Worm (Caenorhabditis elegans) whole organism, L2 larva: ENCODE results near the gene gtf-2A2.
A peak's percentile ranks its signal among the peaks of the same experiment; 100 is the strongest.

Source experiments
- C34F6.9 ChIP-seq: fragments of 150-350 bp; optimal IDR thresholded peaks from 2 replicates; lab custom pipeline; 2014; ENCODE audit warnings: missing biosample characterization, missing genetic modification characterization
- F13H6.1 ChIP-seq: sonication (generic microtip); optimal IDR thresholded peaks from 2 replicates; lab custom pipeline; 2016; ENCODE audit warnings: missing genetic modification characterization, missing compliant biosample characterization
- R02D3.7 ChIP-seq: fragments of 150-350 bp; optimal IDR thresholded peaks from 2 replicates; lab custom pipeline; 2014; ENCODE audit warnings: missing biosample characterization, missing genetic modification characterization
- alr-1 ChIP-seq: fragments of 150-350 bp; optimal IDR thresholded peaks from 2 replicates; lab custom pipeline; 2014; ENCODE audit warnings: missing biosample characterization, missing genetic modification characterization
- ama-1 ChIP-seq: fragments of 150-350 bp; optimal IDR thresholded peaks from 2 replicates; lab custom pipeline; 2018; ENCODE audit warnings: inconsistent platforms
- blmp-1 ChIP-seq: sonication (generic microtip); optimal IDR thresholded peaks from 2 replicates; lab custom pipeline; 2017; ENCODE audit warnings: missing genetic modification characterization, mild to moderate bottlenecking, missing compliant biosample characterization, antibody characterized with exemption, moderate library complexity; ENCODE audit not compliant: insufficient read depth
- ceh-16 ChIP-seq: fragments of 150-350 bp; optimal IDR thresholded peaks from 2 replicates; lab custom pipeline; 2014; ENCODE audit warnings: missing biosample characterization, missing genetic modification characterization
- dmd-4 ChIP-seq: sonication (generic microtip); optimal IDR thresholded peaks from 2 replicates; lab custom pipeline; 2017; ENCODE audit warnings: missing biosample characterization, missing genetic modification characterization
- elt-3 ChIP-seq: sonication (generic microtip); optimal IDR thresholded peaks from 2 replicates; lab custom pipeline; 2017; ENCODE audit warnings: missing biosample characterization, missing genetic modification characterization
- fos-1 ChIP-seq: fragments of 150-350 bp; optimal IDR thresholded peaks from 2 replicates; lab custom pipeline; 2014; ENCODE audit warnings: missing biosample characterization, missing genetic modification characterization
- lin-11 ChIP-seq: fragments of 150-350 bp; sonication (generic microtip); optimal IDR thresholded peaks from 2 replicates; lab custom pipeline; 2014; ENCODE audit warnings: missing biosample characterization, missing genetic modification characterization, inconsistent platforms, mixed read lengths
- lin-13 ChIP-seq: fragments of 150-350 bp; optimal IDR thresholded peaks from 2 replicates; lab custom pipeline; 2014; ENCODE audit warnings: missing biosample characterization, missing genetic modification reagents, missing genetic modification characterization
- mab-5 ChIP-seq: fragments of 150-350 bp; optimal IDR thresholded peaks from 2 replicates; lab custom pipeline; 2014; ENCODE audit warnings: missing biosample characterization, missing genetic modification characterization
- mbf-1 ChIP-seq: sonication (generic microtip); optimal IDR thresholded peaks from 2 replicates; lab custom pipeline; 2017; ENCODE audit warnings: missing biosample characterization, missing genetic modification characterization
- mdl-1 ChIP-seq, 2 experiments: fragments of 150-350 bp in 1 of 2; sonication (generic microtip) in 1 of 2; optimal IDR thresholded peaks; 2 replicates each; lab custom pipeline; 2017; ENCODE audit warnings: missing biosample characterization in 2 of 2, missing genetic modification characterization in 2 of 2
- nhr-10 ChIP-seq: sonication (generic microtip); optimal IDR thresholded peaks from 2 replicates; lab custom pipeline; 2017; ENCODE audit warnings: missing biosample characterization, missing genetic modification characterization
- nhr-11 ChIP-seq: fragments of 150-350 bp; optimal IDR thresholded peaks from 2 replicates; lab custom pipeline; 2014; ENCODE audit warnings: missing biosample characterization, missing genetic modification characterization
- nhr-129 ChIP-seq: fragments of 150-350 bp; optimal IDR thresholded peaks from 2 replicates; lab custom pipeline; 2014; ENCODE audit warnings: missing biosample characterization, missing genetic modification characterization
- nhr-21 ChIP-seq: fragments of 150-350 bp; optimal IDR thresholded peaks from 2 replicates; lab custom pipeline; 2014; ENCODE audit warnings: missing biosample characterization, missing genetic modification characterization
- nhr-23 ChIP-seq: fragments of 150-350 bp; optimal IDR thresholded peaks from 2 replicates; lab custom pipeline; 2014; ENCODE audit warnings: missing biosample characterization, missing genetic modification reagents, missing genetic modification characterization
- nhr-237 ChIP-seq: fragments of 150-350 bp; optimal IDR thresholded peaks from 2 replicates; lab custom pipeline; 2014; ENCODE audit warnings: missing biosample characterization, missing genetic modification characterization
- nhr-25 ChIP-seq: fragments of 150-350 bp; sonication (generic microtip); optimal IDR thresholded peaks from 3 replicates; lab custom pipeline; 2014; ENCODE audit warnings: missing biosample characterization, missing genetic modification characterization
- nhr-77 ChIP-seq: fragments of 150-350 bp; optimal IDR thresholded peaks from 2 replicates; lab custom pipeline; 2014; ENCODE audit warnings: missing biosample characterization, missing genetic modification characterization
- peb-1 ChIP-seq: fragments of 150-350 bp; optimal IDR thresholded peaks from 2 replicates; lab custom pipeline; 2014; ENCODE audit warnings: missing biosample characterization, missing genetic modification characterization
- sem-4 ChIP-seq: fragments of 150-350 bp; optimal IDR thresholded peaks from 2 replicates; lab custom pipeline; 2014; ENCODE audit warnings: missing biosample characterization, missing genetic modification reagents, missing genetic modification characterization
- skn-1 ChIP-seq: sonication (generic microtip); optimal IDR thresholded peaks from 2 replicates; lab custom pipeline; 2017; ENCODE audit warnings: missing biosample characterization, missing genetic modification characterization
- sma-3 ChIP-seq: sonication (generic microtip); optimal IDR thresholded peaks from 2 replicates; lab custom pipeline; 2016; ENCODE audit warnings: missing genetic modification reagents, missing genetic modification characterization, missing compliant biosample characterization
- sma-9 ChIP-seq, 2 experiments: fragments of 150-350 bp in 1 of 2; sonication (generic microtip) in 1 of 2; optimal IDR thresholded peaks; 2 replicates each; lab custom pipeline; 2014 to 2016; ENCODE audit warnings: missing genetic modification characterization in 2 of 2, mild to moderate bottlenecking in 1 of 2, missing biosample characterization in 1 of 2, missing compliant biosample characterization in 1 of 2, missing genetic modification reagents in 1 of 2, moderate library complexity in 1 of 2
- snpc-4 ChIP-seq: fragments of 150-350 bp; optimal IDR thresholded peaks from 2 replicates; lab custom pipeline; 2014; ENCODE audit warnings: missing biosample characterization, missing genetic modification characterization
- unc-39 ChIP-seq: fragments of 150-350 bp; optimal IDR thresholded peaks from 2 replicates; lab custom pipeline; 2014; ENCODE audit warnings: missing biosample characterization, missing genetic modification characterization
- unc-55 ChIP-seq: fragments of 150-350 bp; sonication (generic microtip); optimal IDR thresholded peaks from 3 replicates; lab custom pipeline; 2014; ENCODE audit warnings: missing biosample characterization, missing genetic modification reagents, missing genetic modification characterization
- unc-62 ChIP-seq: fragments of 150-350 bp; optimal IDR thresholded peaks from 2 replicates; lab custom pipeline; 2014; ENCODE audit warnings: missing biosample characterization, missing genetic modification reagents, missing genetic modification characterization
- zag-1 ChIP-seq: fragments of 150-350 bp; optimal IDR thresholded peaks from 2 replicates; lab custom pipeline; 2014; ENCODE audit warnings: missing biosample characterization, missing genetic modification characterization
- ztf-1 ChIP-seq: fragments of 200-800 bp; sonication (Bioruptor generic); conservative IDR thresholded peaks from 2 replicates; pipeline ENCODE4 v1.3.6; 2022; ENCODE audit warnings: missing genetic modification characterization, missing compliant biosample characterization
- ztf-4 ChIP-seq: fragments of 150-350 bp; optimal IDR thresholded peaks from 2 replicates; lab custom pipeline; 2014; ENCODE audit warnings: missing biosample characterization, missing genetic modification characterization

gtf-2A2 gene

ce11 chrIII:12598418-12599330, 25.9 kb upstream of the gtf-2A2 start (continued):
- TF ChIP-seq snpc-4 (tag; lab: Kevin White, UChicago) = peak; percentile 52
- TF ChIP-seq unc-39 (tag; lab: Kevin White, UChicago) = no peak
- peak; percentile 95 for TF ChIP-seq blmp-1 (tag; lab: Kevin White, UChicago)
- TF ChIP-seq sma-3 (GFP tag; lab: Kevin White, UChicago) = peak; percentile 76
- no peak for TF ChIP-seq mbf-1 (tag; lab: Kevin White, UChicago)
- TF ChIP-seq unc-55 (GFP tag; lab: Kevin White, UChicago) = peak; percentile 94
- TF ChIP-seq nhr-237 (tag; lab: Kevin White, UChicago) = no peak
- peak; percentile 84 for TF ChIP-seq nhr-129 (tag; lab: Kevin White, UChicago)
- TF ChIP-seq ztf-4 (tag; lab: Kevin White, UChicago) = peak; percentile 72
- no peak for TF ChIP-seq nhr-10 (tag; lab: Kevin White, UChicago)
- peak; percentile 76 for TF ChIP-seq mab-5 (tag; lab: Kevin White, UChicago)
- TF ChIP-seq nhr-77 (tag; lab: Kevin White, UChicago) = no peak
- peak; percentile 86 for TF ChIP-seq nhr-25 (tag; lab: Kevin White, UChicago)
- no peak for TF ChIP-seq peb-1 (tag; lab: Kevin White, UChicago)
- peak; percentile 99 for TF ChIP-seq C34F6.9 (tag; lab: Kevin White, UChicago)
- TF ChIP-seq, all 48 proteins: peak for 26

- TF ChIP-seq fos-1 (tag; lab: Kevin White, UChicago) (no peak), snpc-4 (tag; lab: Kevin White, UChicago) (peak; percentile 82)
- TF ChIP-seq, all 48 proteins: peak for 1
These were observed 24.9 kb upstream of the gtf-2A2 start, which contains the start of gene gldi-8 for ce11 chrIII:12599672-12600071. gldi-8 (minus strand) TSS chrIII:12599729.

ce11 chrIII:12602070-12602469, 22.5 kb upstream of the gtf-2A2 start:
- TF ChIP-seq nhr-11 (tag; lab: Kevin White, UChicago) (no peak), ztf-1 (GFP tag; lab: Robert Waterston, UW) (no peak), R02D3.7 (tag; lab: Kevin White, UChicago) (no peak), lin-11 (tag; lab: Kevin White, UChicago) (no peak)

ce11 chrIII:12606175-12606574, 18.4 kb upstream of the gtf-2A2 start:
- peak; percentile 2 for TF ChIP-seq lin-13
- TF ChIP-seq mab-5 (tag; lab: Kevin White, UChicago) = no peak
- peak; percentile 3 for TF ChIP-seq ama-1 (lab: Kevin White, UChicago)
- peak; percentile 38 for TF ChIP-seq fos-1 (tag; lab: Kevin White, UChicago)
- TF ChIP-seq, all 48 proteins: peak for 3

ce11 chrIII:12607302-12607701, 17.3 kb upstream of the gtf-2A2 start:
- TF ChIP-seq nhr-11 (tag; lab: Kevin White, UChicago) (no peak), sma-9 (GFP tag; optimal IDR thresholded peaks at IDR 0.05; lab: Kevin White, UChicago) (no peak), sma-9 (tag; optimal IDR thresholded peaks at IDR 0.05; lab: Kevin White, UChicago) (no peak), nhr-25 (tag; lab: Kevin White, UChicago) (no peak), nhr-21 (tag; lab: Kevin White, UChicago) (peak; percentile 20), R02D3.7 (tag; lab: Kevin White, UChicago) (no peak), mab-5 (tag; lab: Kevin White, UChicago) (no peak), nhr-77 (tag; lab: Kevin White, UChicago) (no peak)
- TF ChIP-seq, all 48 proteins: peak for 1

- TF ChIP-seq nhr-10 (tag; lab: Kevin White, UChicago) = peak; percentile 57
- TF ChIP-seq nhr-129 (tag; lab: Kevin White, UChicago) = peak; percentile 95
- peak; percentile 19 for TF ChIP-seq unc-62
- peak; percentile 65 to 92 for TF ChIP-seq mdl-1 (tag; optimal IDR thresholded peaks at IDR 0.05; lab: Kevin White, UChicago)
- TF ChIP-seq lin-11 (tag; lab: Kevin White, UChicago) = peak; percentile 93
- TF ChIP-seq sma-9 (GFP tag; optimal IDR thresholded peaks at IDR 0.05; lab: Kevin White, UChicago) = peak; percentile 92
- TF ChIP-seq sma-9 (tag; optimal IDR thresholded peaks at IDR 0.05; lab: Kevin White, UChicago) = no peak
- peak; percentile 84 for TF ChIP-seq zag-1
- TF ChIP-seq nhr-237 (tag; lab: Kevin White, UChicago) = peak; percentile 0
- no peak for TF ChIP-seq skn-1 (tag; lab: Kevin White, UChicago)
- TF ChIP-seq C34F6.9 (tag; lab: Kevin White, UChicago) = peak; percentile 97
- TF ChIP-seq dmd-4 = no peak
- peak; percentile 91 for TF ChIP-seq nhr-25 (tag; lab: Kevin White, UChicago)
- TF ChIP-seq nhr-11 (tag; lab: Kevin White, UChicago) = no peak
- peak; percentile 76 for TF ChIP-seq ztf-4 (tag; lab: Kevin White, UChicago)
- TF ChIP-seq ceh-16 (tag; lab: Kevin White, UChicago) = peak; percentile 79
- TF ChIP-seq sem-4 (tag; lab: Kevin White, UChicago) = peak; percentile 95
- TF ChIP-seq alr-1 (tag; lab: Kevin White, UChicago) = no peak
- peak; percentile 98 for TF ChIP-seq F13H6.1
- no peak for TF ChIP-seq nhr-23 (tag; lab: Kevin White, UChicago)
- peak; percentile 39 for TF ChIP-seq snpc-4 (tag; lab: Kevin White, UChicago)
- TF ChIP-seq elt-3 = no peak
- no peak for TF ChIP-seq peb-1 (tag; lab: Kevin White, UChicago)
- TF ChIP-seq nhr-21 (tag; lab: Kevin White, UChicago) = peak; percentile 89
These were observed 16.2 kb upstream of the gtf-2A2 start, which contains the start of gene epc-1 for ce11 chrIII:12608220-12608958. epc-1 (minus strand) TSS chrIII:12608586.
